Fruit fly (Drosophila melanogaster) whole organism, embryonic: Measurements from ENCODE around the gene Ufd1.

Source experiments
- Asciz ChIP-seq: fragments of 200-800 bp; sonication (Bioruptor generic); optimal IDR thresholded peaks from 2 replicates; lab custom pipeline; 2017; ENCODE audit warnings: missing biosample characterization, mild to moderate bottlenecking, missing genetic modification characterization, missing genetic modification reagents
- BtbVII ChIP-seq: fragments of 200-800 bp; sonication (Bioruptor generic); optimal IDR thresholded peaks from 3 replicates; lab custom pipeline; 2017; ENCODE audit warnings: missing biosample characterization, mild to moderate bottlenecking, missing genetic modification characterization
- Bteb2 ChIP-seq: fragments of 200-800 bp; sonication (Bioruptor generic); optimal IDR thresholded peaks from 2 replicates; lab custom pipeline; 2016; ENCODE audit warnings: missing biosample characterization, missing genetic modification characterization
- CG10366 ChIP-seq: fragments of 200-800 bp; sonication (Bioruptor generic); IDR thresholded peaks from 2 replicates; pipeline ENCODE4 v1.3.6; 2022; ENCODE audit warnings: missing biosample characterization, missing genetic modification characterization
- CG11093 ChIP-seq: fragments of 200-800 bp; sonication (Bioruptor generic); IDR thresholded peaks from 3 replicates; pipeline ENCODE4 v1.3.6; 2022; ENCODE audit warnings: missing biosample characterization, missing genetic modification characterization
- CG1233 ChIP-seq: fragments of 200-800 bp; sonication (Bioruptor generic); optimal IDR thresholded peaks from 4 replicates; lab custom pipeline; 2018; ENCODE audit warnings: missing biosample characterization, mild to moderate bottlenecking, missing genetic modification characterization
- CG12391 ChIP-seq: fragments of 200-800 bp; sonication (Bioruptor generic); optimal IDR thresholded peaks from 3 replicates; lab custom pipeline; 2018; ENCODE audit warnings: missing biosample characterization, mild to moderate bottlenecking, missing genetic modification characterization, moderate library complexity
- CG13424 ChIP-seq: fragments of 200-800 bp; sonication (Bioruptor generic); optimal IDR thresholded peaks from 2 replicates; lab custom pipeline; 2019; ENCODE audit warnings: missing biosample characterization, mild to moderate bottlenecking, missing genetic modification characterization, moderate library complexity
- CG13894 ChIP-seq: fragments of 200-800 bp; sonication (Bioruptor generic); optimal IDR thresholded peaks from 3 replicates; lab custom pipeline; 2018; ENCODE audit warnings: missing biosample characterization, mild to moderate bottlenecking, missing genetic modification characterization, moderate library complexity
- CG1602 ChIP-seq: fragments of 200-800 bp; sonication (Bioruptor generic); optimal IDR thresholded peaks from 3 replicates; lab custom pipeline; 2016; ENCODE audit warnings: missing biosample characterization, missing genetic modification characterization
- CG17359 ChIP-seq: fragments of 200-800 bp; sonication (Bioruptor generic); optimal IDR thresholded peaks from 3 replicates; lab custom pipeline; 2018; ENCODE audit warnings: missing biosample characterization, mild to moderate bottlenecking, missing genetic modification characterization, moderate library complexity
- CG18599 ChIP-seq: fragments of 200-800 bp; sonication (Bioruptor generic); optimal IDR thresholded peaks from 3 replicates; lab custom pipeline; 2017; ENCODE audit warnings: missing biosample characterization, missing genetic modification characterization, mild to moderate bottlenecking, moderate library complexity, missing genetic modification reagents
- CG2889 ChIP-seq: fragments of 200-800 bp; sonication (Bioruptor generic); IDR thresholded peaks from 3 replicates; pipeline ENCODE4 v1.3.6; 2022; ENCODE audit warnings: missing biosample characterization, missing genetic modification characterization
- CG32772 ChIP-seq: fragments of 200-800 bp; sonication (Bioruptor generic); IDR thresholded peaks from 2 replicates; pipeline ENCODE4 v1.3.6; 2022; ENCODE audit warnings: missing biosample characterization, missing genetic modification characterization
- CG6272 ChIP-seq: fragments of 200-800 bp; sonication (Bioruptor generic); IDR thresholded peaks from 2 replicates; pipeline ENCODE4 v1.3.6; 2022; ENCODE audit warnings: missing biosample characterization, missing genetic modification characterization
- CG9932 ChIP-seq: fragments of 200-800 bp; sonication (Bioruptor generic); IDR thresholded peaks from 2 replicates; pipeline ENCODE4 v1.3.6; 2022; ENCODE audit warnings: missing biosample characterization, missing genetic modification characterization
- Deaf1 ChIP-seq: fragments of 200-800 bp; optimal IDR thresholded peaks from 3 replicates; lab custom pipeline; 2019; ENCODE audit warnings: missing biosample characterization, mild to moderate bottlenecking, missing genetic modification characterization, moderate library complexity
- Dek ChIP-seq: fragments of 200-800 bp; sonication (Bioruptor generic); optimal IDR thresholded peaks from 3 replicates; lab custom pipeline; 2019; ENCODE audit warnings: missing biosample characterization, mild to moderate bottlenecking, missing genetic modification characterization, moderate library complexity
- Dfd ChIP-seq, 2 experiments: fragments of >200 bp; optimal IDR thresholded peaks; 2 replicates each; lab custom pipeline; 2017; ENCODE audit warnings: missing biosample characterization in 2 of 2, missing genetic modification characterization in 2 of 2
- Doc3 ChIP-seq: fragments of 200-800 bp; sonication (Bioruptor generic); IDR thresholded peaks from 3 replicates; pipeline ENCODE4 v1.3.6; 2022; ENCODE audit warnings: missing biosample characterization, missing genetic modification characterization; ENCODE audit not compliant: partially characterized antibody
- H15 ChIP-seq: fragments of 200-800 bp; sonication (Bioruptor generic); IDR thresholded peaks from 3 replicates; pipeline ENCODE4 v1.3.6; 2022; ENCODE audit warnings: missing biosample characterization, missing genetic modification characterization
- HLH54F ChIP-seq: fragments of 200-800 bp; sonication (Bioruptor generic); optimal IDR thresholded peaks from 3 replicates; lab custom pipeline; 2016; ENCODE audit warnings: missing biosample characterization, missing genetic modification characterization
- Hr51 ChIP-seq, 2 experiments: fragments of 200-800 bp; sonication (Bioruptor generic); optimal IDR thresholded peaks; 2 replicates in 1 of 2; 3 replicates in 1 of 2; lab custom pipeline; 2016 to 2018; ENCODE audit warnings: missing biosample characterization in 2 of 2, missing genetic modification characterization in 2 of 2, mild to moderate bottlenecking in 1 of 2, moderate library complexity in 1 of 2
- NFAT ChIP-seq: fragments of 200-800 bp; sonication (Bioruptor generic); IDR thresholded peaks from 2 replicates; pipeline ENCODE4 v1.3.6; 2022; ENCODE audit warnings: missing biosample characterization, missing genetic modification characterization
- Nf-YB ChIP-seq: fragments of 200-800 bp; sonication (Bioruptor generic); optimal IDR thresholded peaks from 3 replicates; lab custom pipeline; 2019; ENCODE audit warnings: missing biosample characterization, mild to moderate bottlenecking, missing genetic modification characterization, moderate library complexity
- Pdp1 ChIP-seq, 2 experiments: fragments of 200-800 bp; sonication (Bioruptor generic); optimal IDR thresholded peaks; 3 replicates each; lab custom pipeline; 2016; ENCODE audit warnings: missing biosample characterization in 2 of 2, missing genetic modification characterization in 2 of 2, mild to moderate bottlenecking in 1 of 2, moderate library complexity in 1 of 2
- Poxn ChIP-seq: fragments of 200-800 bp; sonication (Bioruptor generic); IDR thresholded peaks from 2 replicates; pipeline ENCODE4 v1.3.6; 2022; ENCODE audit warnings: missing biosample characterization, missing genetic modification characterization
- TFAM ChIP-seq: fragments of 200-800 bp; sonication (Bioruptor generic); optimal IDR thresholded peaks from 2 replicates; lab custom pipeline; 2017; ENCODE audit warnings: missing biosample characterization, missing genetic modification characterization, inconsistent platforms
- cas ChIP-seq: fragments of 200-800 bp; sonication (Bioruptor generic); IDR thresholded peaks from 2 replicates; pipeline ENCODE4 v1.3.6; 2022; ENCODE audit warnings: missing biosample characterization, missing genetic modification characterization
- chn ChIP-seq: fragments of 200-800 bp; sonication (Bioruptor generic); optimal IDR thresholded peaks from 2 replicates; lab custom pipeline; 2016; ENCODE audit warnings: missing biosample characterization, missing genetic modification characterization
- fd3F ChIP-seq: fragments of 200-800 bp; sonication (Bioruptor generic); optimal IDR thresholded peaks from 2 replicates; lab custom pipeline; 2018; ENCODE audit warnings: missing biosample characterization, mild to moderate bottlenecking, missing genetic modification characterization, moderate library complexity
- fd96Cb ChIP-seq: fragments of 200-800 bp; sonication (Bioruptor generic); optimal IDR thresholded peaks from 2 replicates; lab custom pipeline; 2018; ENCODE audit warnings: missing biosample characterization, mild to moderate bottlenecking, missing genetic modification characterization, moderate library complexity
- h ChIP-seq: fragments of >200 bp; optimal IDR thresholded peaks from 2 replicates; lab custom pipeline; 2017
- ham ChIP-seq: fragments of 200-800 bp; sonication (Bioruptor generic); IDR thresholded peaks from 2 replicates; pipeline ENCODE4 v1.3.6; 2022; ENCODE audit warnings: missing biosample characterization, missing genetic modification characterization
- hkb ChIP-seq, 2 experiments: fragments of 200-800 bp in 1 of 2; fragments of >200 bp in 1 of 2; sonication (Bioruptor generic) in 1 of 2; IDR thresholded peaks in 1 of 2; optimal IDR thresholded peaks in 1 of 2; 2 replicates each; pipeline versions ENCODE4 v1.3.6 to Lab custom; 2017 to 2022; ENCODE audit warnings: missing biosample characterization in 1 of 2, missing genetic modification characterization in 1 of 2
- ken ChIP-seq: fragments of 200-800 bp; sonication (Bioruptor generic); IDR thresholded peaks from 3 replicates; pipeline ENCODE4 v1.3.6; 2022; ENCODE audit warnings: missing biosample characterization, missing genetic modification characterization
- lmd ChIP-seq: fragments of 200-800 bp; sonication (Bioruptor generic); IDR thresholded peaks from 2 replicates; pipeline ENCODE4 v1.3.6; 2022; ENCODE audit warnings: missing biosample characterization, missing genetic modification characterization
- nerfin-2 ChIP-seq: fragments of 200-800 bp; sonication (Bioruptor generic); IDR thresholded peaks from 2 replicates; pipeline ENCODE4 v1.3.6; 2022; ENCODE audit warnings: missing biosample characterization, missing genetic modification characterization; ENCODE audit not compliant: partially characterized antibody
- nmo ChIP-seq: fragments of 200-800 bp; sonication (Bioruptor generic); optimal IDR thresholded peaks from 2 replicates; lab custom pipeline; 2018; ENCODE audit warnings: missing biosample characterization, mild to moderate bottlenecking, missing genetic modification characterization, moderate library complexity
- p53 ChIP-seq: fragments of 200-800 bp; sonication (Bioruptor generic); optimal IDR thresholded peaks from 2 replicates; lab custom pipeline; 2016; ENCODE audit warnings: missing biosample characterization, missing genetic modification characterization
- pnt ChIP-seq: fragments of 200-800 bp; sonication (Bioruptor generic); optimal IDR thresholded peaks from 3 replicates; lab custom pipeline; 2016; ENCODE audit warnings: missing biosample characterization, missing genetic modification characterization
- row ChIP-seq: fragments of 200-800 bp; sonication (Bioruptor generic); IDR thresholded peaks from 3 replicates; pipeline ENCODE4 v1.3.6; 2022; ENCODE audit warnings: missing biosample characterization, missing genetic modification characterization
- sima ChIP-seq: fragments of 200-800 bp; sonication (Bioruptor generic); optimal IDR thresholded peaks from 2 replicates; lab custom pipeline; 2016; ENCODE audit warnings: missing biosample characterization, missing genetic modification characterization
- slp2 ChIP-seq: fragments of 200-800 bp; sonication (Bioruptor generic); optimal IDR thresholded peaks from 2 replicates; lab custom pipeline; 2016; ENCODE audit warnings: missing biosample characterization, missing genetic modification characterization
- sob ChIP-seq: fragments of 200-800 bp; sonication (Bioruptor generic); IDR thresholded peaks from 2 replicates; pipeline ENCODE4 v1.3.6; 2022; ENCODE audit warnings: missing biosample characterization, missing genetic modification characterization
- sqz ChIP-seq: fragments of 200-800 bp; sonication (Bioruptor generic); optimal IDR thresholded peaks from 3 replicates; lab custom pipeline; 2018; ENCODE audit warnings: missing biosample characterization, mild to moderate bottlenecking, missing genetic modification characterization
- tio ChIP-seq: fragments of 200-800 bp; sonication (Bioruptor generic); optimal IDR thresholded peaks from 2 replicates; lab custom pipeline; 2017; ENCODE audit warnings: missing biosample characterization, missing genetic modification characterization, inconsistent platforms
- twi ChIP-seq: fragments of 200-800 bp; optimal IDR thresholded peaks from 2 replicates; lab custom pipeline; 2019; ENCODE audit warnings: missing biosample characterization, mild to moderate bottlenecking, missing genetic modification characterization, moderate library complexity

The Ufd1 gene

dm6 chr3L:11124439-11124838, 1.4 kb upstream of the Ufd1 start (continued):
- TF ChIP-seq CG1602 (no peak), nerfin-2 (GFP tag; lab: Robert Waterston, UW) (no peak), Dfd (GFP tag; optimal IDR thresholded peaks at IDR 0.05; lab: Kevin White, UChicago) (no peak), ken (GFP tag; lab: Robert Waterston, UW) (no peak), Dek (tag; lab: Kevin White, UChicago) (no peak), sqz (GFP tag; lab: Kevin White, UChicago) (no peak), chn (GFP tag; lab: Kevin White, UChicago) (peak; percentile 16), p53 (GFP tag; lab: Kevin White, UChicago) (no peak), tio (GFP tag; lab: Kevin White, UChicago) (no peak), twi (tag; lab: Kevin White, UChicago) (no peak), fd96Cb (tag; lab: Kevin White, UChicago) (peak; percentile 7), CG32772 (GFP tag; lab: Robert Waterston, UW) (no peak), CG1233 (GFP tag; lab: Kevin White, UChicago) (no peak), CG2889 (GFP tag; lab: Robert Waterston, UW) (no peak), CG18599 (GFP tag; lab: Kevin White, UChicago) (peak; percentile 1), CG6272 (no peak), Poxn (GFP tag; lab: Robert Waterston, UW) (no peak), Asciz (GFP tag; lab: Kevin White, UChicago) (no peak), slp2 (GFP tag; lab: Kevin White, UChicago) (no peak), ham (GFP tag; lab: Robert Waterston, UW) (no peak), sob (GFP tag; lab: Robert Waterston, UW) (no peak), fd3F (GFP tag; lab: Kevin White, UChicago) (no peak), BtbVII (GFP tag; lab: Kevin White, UChicago) (no peak), CG10366 (GFP tag; lab: Robert Waterston, UW) (no peak), HLH54F (GFP tag; lab: Kevin White, UChicago) (no peak), hkb (optimal IDR thresholded peaks at IDR 0.05; lab: Kevin White, UChicago) (no peak), hkb (GFP tag; IDR thresholded peaks at IDR 0.05; lab: Robert Waterston, UW) (no peak), CG13424 (tag; lab: Kevin White, UChicago) (peak; percentile 23), nmo (GFP tag; lab: Kevin White, UChicago) (peak; percentile 14), CG12391 (tag; lab: Kevin White, UChicago) (peak; percentile 17), CG17359 (no peak), CG11093 (no peak), Hr51 (GFP tag; optimal IDR thresholded peaks at IDR 0.05; lab: Kevin White, UChicago) (peak in 1 of 2 experiments; percentile 20), CG9932 (no peak), cas (no peak), pnt (no peak), Doc3 (no peak), CG13894 (tag; lab: Kevin White, UChicago) (no peak), NFAT (GFP tag; lab: Robert Waterston, UW) (no peak), Bteb2 (no peak), Pdp1 (GFP tag; optimal IDR thresholded peaks at IDR 0.05; lab: Kevin White, UChicago) (peak in 1 of 2 experiments; percentile 2), h (lab: Kevin White, UChicago) (no peak), row (peak; percentile 19; the same call in 1 of the 3 replicates), sima (GFP tag; lab: Kevin White, UChicago) (no peak), Deaf1 (tag; lab: Kevin White, UChicago) (no peak), lmd (GFP tag; lab: Robert Waterston, UW) (0 out of 2 replicates have a peak, but pooled peaks have one; percentile 13), H15 (GFP tag; lab: Robert Waterston, UW) (no peak), Nf-YB (GFP tag; lab: Kevin White, UChicago) (no peak), TFAM (no peak)
